Worm (Caenorhabditis elegans) whole organism, L4 larva: Measurements from ENCODE around the gene B0334.4.
A peak's percentile ranks its signal among the peaks of the same experiment; 100 is the strongest.

Experiments
- F10B5.3 ChIP-seq: sonication (generic microtip); optimal IDR thresholded peaks from 2 replicates; lab custom pipeline; 2016; ENCODE audit warnings: mild to moderate bottlenecking, missing genetic modification characterization, missing compliant biosample characterization
- F26F4.8 ChIP-seq: fragments of 200-800 bp; sonication (Bioruptor generic); conservative IDR thresholded peaks from 2 replicates; pipeline ENCODE4 v1.3.6; 2022; ENCODE audit warnings: missing genetic modification characterization, missing compliant biosample characterization
- T20F7.1 ChIP-seq: fragments of 200-800 bp; sonication (Bioruptor generic); optimal IDR thresholded peaks from 2 replicates; lab custom pipeline; 2018; ENCODE audit warnings: mild to moderate bottlenecking, missing genetic modification characterization, missing compliant biosample characterization
- aha-1 ChIP-seq: fragments of 150-350 bp; peaks from one replicate; lab custom pipeline; 2014; ENCODE audit warnings: missing biosample characterization, missing genetic modification characterization
- aly-2 ChIP-seq: sonication (generic microtip); optimal IDR thresholded peaks from 2 replicates; lab custom pipeline; 2018; ENCODE audit warnings: missing biosample characterization, missing genetic modification characterization
- ama-1 ChIP-seq: fragments of 150-350 bp; optimal IDR thresholded peaks from 2 replicates; lab custom pipeline; 2014; ENCODE audit warnings: inconsistent platforms, mixed read lengths
- attf-4 ChIP-seq: sonication (generic microtip); optimal IDR thresholded peaks from 3 replicates; lab custom pipeline; 2017; ENCODE audit warnings: missing biosample characterization, missing genetic modification characterization
- ceh-28 ChIP-seq: fragments of 150-350 bp; optimal IDR thresholded peaks from 2 replicates; lab custom pipeline; 2014; ENCODE audit warnings: missing biosample characterization, missing genetic modification reagents, missing genetic modification characterization
- ceh-32 ChIP-seq: sonication (generic microtip); optimal IDR thresholded peaks from 2 replicates; lab custom pipeline; 2016; ENCODE audit warnings: mild to moderate bottlenecking, missing genetic modification characterization, missing compliant biosample characterization; ENCODE audit not compliant: poor library complexity
- ceh-44 ChIP-seq: fragments of 200-800 bp; sonication (Bioruptor generic); IDR thresholded peaks from 2 replicates; pipeline ENCODE4 v1.3.6; 2022; ENCODE audit warnings: missing genetic modification reagents, missing genetic modification characterization, missing compliant biosample characterization
- ceh-62 ChIP-seq: sonication (generic microtip); optimal IDR thresholded peaks from 2 replicates; lab custom pipeline; 2017; ENCODE audit warnings: missing biosample characterization, missing genetic modification characterization
- ceh-82 ChIP-seq: sonication (generic microtip); optimal IDR thresholded peaks from 2 replicates; lab custom pipeline; 2017; ENCODE audit warnings: missing biosample characterization, missing genetic modification characterization
- cey-2 ChIP-seq: sonication (generic microtip); optimal IDR thresholded peaks from 3 replicates; lab custom pipeline; 2017; ENCODE audit warnings: missing genetic modification characterization, mild to moderate bottlenecking, missing compliant biosample characterization, antibody characterized with exemption, borderline replicate concordance; ENCODE audit not compliant: insufficient read depth
- daf-16 ChIP-seq, 3 experiments: sonication (generic microtip); optimal IDR thresholded peaks; 2 replicates each; lab custom pipeline; 2016 to 2017; ENCODE audit warnings: missing genetic modification characterization in 3 of 3, missing genetic modification reagents in 3 of 3, mild to moderate bottlenecking in 2 of 3, missing compliant biosample characterization in 2 of 3, missing biosample characterization in 1 of 3, moderate library complexity in 1 of 3
- daf-19 ChIP-seq: fragments of 200-800 bp; sonication (Bioruptor generic); conservative IDR thresholded peaks from 2 replicates; pipeline ENCODE4 v1.3.6; 2022; ENCODE audit warnings: missing genetic modification characterization, missing compliant biosample characterization
- dmd-9 ChIP-seq: fragments of 200-800 bp; sonication (Bioruptor generic); IDR thresholded peaks from 2 replicates; pipeline ENCODE4 v1.3.6; 2022; ENCODE audit warnings: missing genetic modification reagents, missing genetic modification characterization, missing compliant biosample characterization
- dve-1 ChIP-seq: sonication (generic microtip); optimal IDR thresholded peaks from 2 replicates; lab custom pipeline; 2017; ENCODE audit warnings: antibody characterized with exemption, mild to moderate bottlenecking, missing genetic modification characterization, missing compliant biosample characterization; ENCODE audit not compliant: insufficient read depth
- egl-27 ChIP-seq: sonication (generic microtip); optimal IDR thresholded peaks from 3 replicates; lab custom pipeline; 2017; ENCODE audit warnings: missing biosample characterization, missing genetic modification reagents, missing genetic modification characterization
- fkh-10 ChIP-seq: fragments of 150-350 bp; optimal IDR thresholded peaks from 2 replicates; lab custom pipeline; 2014; ENCODE audit warnings: missing biosample characterization, missing genetic modification reagents, missing genetic modification characterization
- gei-8 ChIP-seq: fragments of 200-800 bp; sonication (Bioruptor generic); optimal IDR thresholded peaks from 2 replicates; lab custom pipeline; 2018; ENCODE audit warnings: mild to moderate bottlenecking, missing genetic modification characterization, missing compliant biosample characterization
- lin-13 ChIP-seq: fragments of 150-350 bp; optimal IDR thresholded peaks from 2 replicates; lab custom pipeline; 2014; ENCODE audit warnings: missing biosample characterization, missing genetic modification reagents, missing genetic modification characterization
- mxl-3 ChIP-seq: fragments of 200-800 bp; sonication (Bioruptor generic); optimal IDR thresholded peaks from 2 replicates; lab custom pipeline; 2018; ENCODE audit warnings: mild to moderate bottlenecking, missing genetic modification characterization, missing compliant biosample characterization
- nhr-11 ChIP-seq: fragments of 150-350 bp; optimal IDR thresholded peaks from 2 replicates; lab custom pipeline; 2014; ENCODE audit warnings: missing biosample characterization, missing genetic modification characterization
- nhr-237 ChIP-seq: sonication (generic microtip); optimal IDR thresholded peaks from 2 replicates; lab custom pipeline; 2017; ENCODE audit warnings: missing biosample characterization, missing genetic modification characterization
- nhr-25 ChIP-seq: sonication (generic microtip); optimal IDR thresholded peaks from 2 replicates; lab custom pipeline; 2017; ENCODE audit warnings: missing genetic modification characterization, mild to moderate bottlenecking, missing compliant biosample characterization, antibody characterized with exemption, moderate library complexity, borderline replicate concordance; ENCODE audit not compliant: insufficient read depth
- nhr-42 ChIP-seq: fragments of 200-800 bp; sonication (Bioruptor generic); IDR thresholded peaks from 2 replicates; pipeline ENCODE4 v1.3.6; 2022; ENCODE audit warnings: missing genetic modification characterization, missing compliant biosample characterization
- nhr-76 ChIP-seq: fragments of 150-350 bp; optimal IDR thresholded peaks from 2 replicates; lab custom pipeline; 2014; ENCODE audit warnings: missing biosample characterization, missing genetic modification characterization
- pha-4 ChIP-seq, 2 experiments: fragments of 150-350 bp in 1 of 2; fragments of 200-800 bp in 1 of 2; sonication (Bioruptor generic) in 1 of 2; IDR thresholded peaks in 1 of 2; optimal IDR thresholded peaks in 1 of 2; 2 replicates each; pipeline versions ENCODE4 v1.3.6 to Lab custom; 2014 to 2022; ENCODE audit warnings: missing genetic modification characterization in 2 of 2, missing genetic modification reagents in 2 of 2, missing biosample characterization in 1 of 2, missing compliant biosample characterization in 1 of 2
- skn-1 ChIP-seq: fragments of 150-350 bp; optimal IDR thresholded peaks from 2 replicates; lab custom pipeline; 2014; ENCODE audit warnings: missing biosample characterization, missing genetic modification characterization
- spr-1 ChIP-seq: sonication (generic microtip); optimal IDR thresholded peaks from 2 replicates; lab custom pipeline; 2016; ENCODE audit warnings: mild to moderate bottlenecking, missing genetic modification characterization, missing compliant biosample characterization
- spr-3 ChIP-seq: fragments of 200-800 bp; sonication (Bioruptor generic); optimal IDR thresholded peaks from 2 replicates; lab custom pipeline; 2018; ENCODE audit warnings: mild to moderate bottlenecking, missing genetic modification characterization, missing compliant biosample characterization
- unc-62 ChIP-seq, 3 experiments: fragments of 150-350 bp in 1 of 3; sonication (generic microtip); optimal IDR thresholded peaks in 2 of 3; peaks in 1 of 3; 1 replicate in 1 of 3; 2 replicates in 2 of 3; lab custom pipeline; 2014 to 2017; ENCODE audit warnings: missing biosample characterization in 3 of 3, missing genetic modification characterization in 3 of 3, missing genetic modification reagents in 3 of 3, missing genotype in 1 of 3
- vab-7 ChIP-seq: fragments of 200-800 bp; sonication (Bioruptor generic); IDR thresholded peaks from 2 replicates; pipeline ENCODE4 v1.3.6; 2022; ENCODE audit warnings: missing genetic modification reagents, missing genetic modification characterization, missing compliant biosample characterization
- zfp-2 ChIP-seq: sonication (generic microtip); optimal IDR thresholded peaks from 2 replicates; lab custom pipeline; 2016; ENCODE audit warnings: mild to moderate bottlenecking, missing genetic modification characterization, missing compliant biosample characterization

Gene B0334.4

ce11 chrII:11501956-11502355, 6.5 kb downstream of the B0334.4 start (continued):
- TF ChIP-seq nhr-76 (tag; lab: Kevin White, UChicago): no peak
- no peak for TF ChIP-seq pha-4 (GFP tag; IDR thresholded peaks at IDR 0.05; lab: Robert Waterston, UW)
- TF ChIP-seq pha-4 (tag; optimal IDR thresholded peaks at IDR 0.05; lab: Kevin White, UChicago): no peak
- TF ChIP-seq, all 104 proteins: peak for 6

- TF ChIP-seq ceh-32 (tag; lab: Kevin White, UChicago) (no peak), nhr-25 (tag; lab: Kevin White, UChicago) (no peak), ceh-44 (no peak), spr-3 (GFP tag; lab: Kevin White, UChicago) (no peak), nhr-76 (tag; lab: Kevin White, UChicago) (no peak), daf-16 (GFP tag; optimal IDR thresholded peaks at IDR 0.05; lab: Kevin White, UChicago) (no peak), daf-16 (tag; optimal IDR thresholded peaks at IDR 0.05; lab: Kevin White, UChicago) (no peak), dve-1 (tag; lab: Kevin White, UChicago) (no peak), nhr-42 (GFP tag; lab: Robert Waterston, UW) (no peak), attf-4 (tag; lab: Kevin White, UChicago) (no peak), unc-62 (GFP tag; optimal IDR thresholded peaks at IDR 0.05 in 1 of 2; lab: Kevin White, UChicago) (no peak), unc-62 (tag; optimal IDR thresholded peaks at IDR 0.05; lab: Kevin White, UChicago) (no peak), ceh-82 (no peak), mxl-3 (GFP tag; lab: Kevin White, UChicago) (no peak), spr-1 (no peak), nhr-237 (tag; lab: Kevin White, UChicago) (no peak), egl-27 (tag; lab: Kevin White, UChicago) (no peak), ceh-28 (no peak), dmd-9 (GFP tag; lab: Robert Waterston, UW) (no peak), F10B5.3 (tag; lab: Kevin White, UChicago) (no peak), aly-2 (tag; lab: Kevin White, UChicago) (no peak), cey-2 (no peak)
Measured at ce11 chrII:11503761-11504160, 8.3 kb downstream of the B0334.4 start.

- no peak for TF ChIP-seq nhr-11 (tag; lab: Kevin White, UChicago)
- TF ChIP-seq fkh-10 (GFP tag; lab: Kevin White, UChicago): no peak
- no peak for TF ChIP-seq skn-1 (tag; lab: Kevin White, UChicago)
- TF ChIP-seq ceh-32 (tag; lab: Kevin White, UChicago): no peak
- no peak for TF ChIP-seq zfp-2
- no peak for TF ChIP-seq ama-1 (lab: Kevin White, UChicago)
- TF ChIP-seq lin-13: no peak
- TF ChIP-seq dve-1 (tag; lab: Kevin White, UChicago): no peak
- TF ChIP-seq daf-19 (GFP tag; lab: Robert Waterston, UW): no peak
- no peak for TF ChIP-seq ceh-62 (tag; lab: Kevin White, UChicago)
- no peak for TF ChIP-seq gei-8 (GFP tag; lab: Kevin White, UChicago)
- TF ChIP-seq F26F4.8: no peak
- no peak for TF ChIP-seq ceh-28
- no peak for TF ChIP-seq vab-7
Measured at ce11 chrII:11510373-11510772, 14.9 kb downstream of the B0334.4 start, which contains the start of gene npr-41. npr-41 (plus strand) TSS chrII:11510673.

ce11 chrII:11512921-11513320, 17.4 kb downstream of the B0334.4 start:
- TF ChIP-seq T20F7.1 (GFP tag; lab: Kevin White, UChicago) (no peak), aha-1 (tag; lab: Kevin White, UChicago) (peak; percentile 59), unc-62 (GFP tag; optimal IDR thresholded peaks at IDR 0.05 in 1 of 2; lab: Kevin White, UChicago) (peak in 1 of 2 experiments; percentile 74), unc-62 (tag; optimal IDR thresholded peaks at IDR 0.05; lab: Kevin White, UChicago) (no peak)
